Worm (Caenorhabditis elegans) whole organism, L2 larva: ENCODE data around the gene asp-13.

Experiments used
- ZK546.5 ChIP-seq: sonication (generic microtip); optimal IDR thresholded peaks from 2 replicates; lab custom pipeline; 2017; ENCODE audit warnings: missing biosample characterization, missing genetic modification characterization
- ama-1 ChIP-seq: fragments of 150-350 bp; optimal IDR thresholded peaks from 2 replicates; lab custom pipeline; 2018; ENCODE audit warnings: inconsistent platforms
- ceh-16 ChIP-seq: fragments of 150-350 bp; optimal IDR thresholded peaks from 2 replicates; lab custom pipeline; 2014; ENCODE audit warnings: missing biosample characterization, missing genetic modification characterization
- ceh-82 ChIP-seq: fragments of 150-350 bp; optimal IDR thresholded peaks from 2 replicates; lab custom pipeline; 2014; ENCODE audit warnings: missing biosample characterization, missing genetic modification characterization
- mab-5 ChIP-seq: fragments of 150-350 bp; optimal IDR thresholded peaks from 2 replicates; lab custom pipeline; 2014; ENCODE audit warnings: missing biosample characterization, missing genetic modification characterization
- nhr-237 ChIP-seq: fragments of 150-350 bp; optimal IDR thresholded peaks from 2 replicates; lab custom pipeline; 2014; ENCODE audit warnings: missing biosample characterization, missing genetic modification characterization
- nhr-25 ChIP-seq: fragments of 150-350 bp; sonication (generic microtip); optimal IDR thresholded peaks from 3 replicates; lab custom pipeline; 2014; ENCODE audit warnings: missing biosample characterization, missing genetic modification characterization
- nhr-6 ChIP-seq: fragments of 150-350 bp; optimal IDR thresholded peaks from 2 replicates; lab custom pipeline; 2014; ENCODE audit warnings: missing biosample characterization, missing genetic modification characterization
- skn-1 ChIP-seq: sonication (generic microtip); optimal IDR thresholded peaks from 2 replicates; lab custom pipeline; 2017; ENCODE audit warnings: missing biosample characterization, missing genetic modification characterization
- snpc-4 ChIP-seq: fragments of 150-350 bp; optimal IDR thresholded peaks from 2 replicates; lab custom pipeline; 2014; ENCODE audit warnings: missing biosample characterization, missing genetic modification characterization
- unc-39 ChIP-seq: fragments of 150-350 bp; optimal IDR thresholded peaks from 2 replicates; lab custom pipeline; 2014; ENCODE audit warnings: missing biosample characterization, missing genetic modification characterization
- unc-62 ChIP-seq: fragments of 150-350 bp; optimal IDR thresholded peaks from 2 replicates; lab custom pipeline; 2014; ENCODE audit warnings: missing biosample characterization, missing genetic modification reagents, missing genetic modification characterization
- zag-1 ChIP-seq: fragments of 150-350 bp; optimal IDR thresholded peaks from 2 replicates; lab custom pipeline; 2014; ENCODE audit warnings: missing biosample characterization, missing genetic modification characterization

ce11 chrV:8622314-8622713 is 20.7 kb downstream of the asp-13 start, which contains the start of gene F41E6.1:
- TF ChIP-seq ceh-82 (tag; lab: Kevin White, UChicago) (no peak), nhr-25 (tag; lab: Kevin White, UChicago) (no peak), ama-1 (lab: Kevin White, UChicago) (no peak), nhr-6 (tag; lab: Kevin White, UChicago) (no peak), zag-1 (no peak), ceh-16 (tag; lab: Kevin White, UChicago) (no peak), unc-62 (no peak), unc-39 (tag; lab: Kevin White, UChicago) (no peak), ZK546.5 (tag; lab: Kevin White, UChicago) (no peak), snpc-4 (no peak), nhr-237 (tag; lab: Kevin White, UChicago) (no peak), skn-1 (no peak), mab-5 (tag; lab: Kevin White, UChicago) (no peak)
